Worm (Caenorhabditis elegans) whole organism, young adult: ENCODE results near the gene mec-17.

ENCODE experiments used
- atf-7 ChIP-seq: sonication (generic microtip); optimal IDR thresholded peaks from 2 replicates; lab custom pipeline; 2017; ENCODE audit warnings: mild to moderate bottlenecking, missing genetic modification characterization, missing compliant biosample characterization
- ccch-3 ChIP-seq: fragments of 200-800 bp; sonication (Bioruptor generic); optimal IDR thresholded peaks from 2 replicates; lab custom pipeline; 2018; ENCODE audit warnings: mild to moderate bottlenecking, missing genetic modification characterization, missing compliant biosample characterization
- dox-1 ChIP-seq: fragments of 200-800 bp; sonication (Bioruptor generic); IDR thresholded peaks from 2 replicates; pipeline ENCODE4 v1.3.6; 2022; ENCODE audit warnings: missing genetic modification reagents, missing genetic modification characterization, missing compliant biosample characterization
- efl-1 ChIP-seq: fragments of 150-350 bp; optimal IDR thresholded peaks from 2 replicates; lab custom pipeline; 2014; ENCODE audit warnings: missing biosample characterization, missing genetic modification reagents, missing genetic modification characterization
- zfh-2 ChIP-seq: fragments of 200-800 bp; sonication (Bioruptor generic); conservative IDR thresholded peaks from 2 replicates; pipeline ENCODE4 v1.3.6; 2022; ENCODE audit warnings: missing genetic modification reagents, missing genetic modification characterization, missing compliant biosample characterization

- no peak for TF ChIP-seq ccch-3 (GFP tag; lab: Kevin White, UChicago)
- no peak for TF ChIP-seq efl-1 (GFP tag; lab: Kevin White, UChicago)
- no peak for TF ChIP-seq dox-1 (GFP tag; lab: Robert Waterston, UW)
- TF ChIP-seq zfh-2 (GFP tag; lab: Robert Waterston, UW) = no peak
- no peak for TF ChIP-seq atf-7
These were observed at the start of gene mec-17 for ce11 chrIV:7987083-7987482.
